Fruit fly (Drosophila melanogaster) whole organism, embryonic: ENCODE data around the gene ND-B16.6.

Experiments used
- Aef1 ChIP-seq: fragments of 200-800 bp; sonication (Bioruptor generic); IDR thresholded peaks from 3 replicates; pipeline ENCODE4 v1.3.6; 2022; ENCODE audit warnings: missing biosample characterization, missing genetic modification characterization
- Antp ChIP-seq: fragments of 200-800 bp; sonication (Bioruptor generic); optimal IDR thresholded peaks from 3 replicates; lab custom pipeline; 2016; ENCODE audit warnings: missing biosample characterization, missing genetic modification characterization
- Atf6 ChIP-seq: fragments of 200-800 bp; sonication (Bioruptor generic); IDR thresholded peaks from 2 replicates; pipeline ENCODE4 v1.3.6; 2022; ENCODE audit warnings: missing biosample characterization, missing genetic modification characterization
- Blimp-1 ChIP-seq: fragments of 200-800 bp; sonication (Bioruptor generic); optimal IDR thresholded peaks from 3 replicates; lab custom pipeline; 2018; ENCODE audit warnings: missing biosample characterization, missing genetic modification characterization, mild to moderate bottlenecking, moderate library complexity, missing genetic modification reagents
- CG10267 ChIP-seq: fragments of 200-800 bp; sonication (Bioruptor generic); optimal IDR thresholded peaks from 2 replicates; lab custom pipeline; 2018; ENCODE audit warnings: missing biosample characterization, mild to moderate bottlenecking, missing genetic modification characterization, moderate library complexity
- CG10431 ChIP-seq: fragments of 200-800 bp; sonication (Bioruptor generic); optimal IDR thresholded peaks from 3 replicates; lab custom pipeline; 2018; ENCODE audit warnings: missing biosample characterization, mild to moderate bottlenecking, missing genetic modification characterization
- CG12744 ChIP-seq: fragments of 200-800 bp; sonication (Bioruptor generic); optimal IDR thresholded peaks from 2 replicates; lab custom pipeline; 2016; ENCODE audit warnings: missing biosample characterization, missing genetic modification characterization
- CG16815 ChIP-seq: fragments of 200-800 bp; sonication (Bioruptor generic); optimal IDR thresholded peaks from 3 replicates; lab custom pipeline; 2017; ENCODE audit warnings: missing biosample characterization, mild to moderate bottlenecking, missing genetic modification characterization
- CG17802 ChIP-seq: fragments of 200-800 bp; sonication (Bioruptor generic); optimal IDR thresholded peaks from 2 replicates; lab custom pipeline; 2018; ENCODE audit warnings: missing biosample characterization, mild to moderate bottlenecking, missing genetic modification characterization, moderate library complexity
- CG18476 ChIP-seq: fragments of 200-800 bp; sonication (Bioruptor generic); optimal IDR thresholded peaks from 2 replicates; lab custom pipeline; 2016; ENCODE audit warnings: missing biosample characterization, mild to moderate bottlenecking, missing genetic modification characterization
- CG31365 ChIP-seq: fragments of 200-800 bp; sonication (Bioruptor generic); optimal IDR thresholded peaks from 2 replicates; lab custom pipeline; 2018; ENCODE audit warnings: missing biosample characterization, mild to moderate bottlenecking, missing genetic modification characterization
- CG31388 ChIP-seq: fragments of 200-800 bp; sonication (Bioruptor generic); optimal IDR thresholded peaks from 2 replicates; lab custom pipeline; 2016; ENCODE audit warnings: missing biosample characterization, missing genetic modification characterization
- CG3726 ChIP-seq: fragments of 200-800 bp; sonication (Bioruptor generic); IDR thresholded peaks from 3 replicates; pipeline ENCODE4, ENCODE4 v1.3.6; 2022; ENCODE audit warnings: missing biosample characterization, missing genetic modification characterization
- CG3847 ChIP-seq: fragments of 200-800 bp; sonication (Bioruptor generic); IDR thresholded peaks from 2 replicates; pipeline ENCODE4 v1.3.6; 2022; ENCODE audit warnings: missing biosample characterization, missing genetic modification characterization
- CG6175 ChIP-seq: fragments of 200-800 bp; sonication (Bioruptor generic); IDR thresholded peaks from 3 replicates; pipeline ENCODE4 v1.3.6; 2022; ENCODE audit warnings: missing biosample characterization, missing genetic modification characterization
- CG6683 ChIP-seq: fragments of 200-800 bp; sonication (Bioruptor generic); optimal IDR thresholded peaks from 2 replicates; lab custom pipeline; 2017; ENCODE audit warnings: missing biosample characterization, mild to moderate bottlenecking, missing genetic modification characterization, missing genetic modification reagents
- CG7928 ChIP-seq: fragments of 200-800 bp; sonication (Bioruptor generic); optimal IDR thresholded peaks from 2 replicates; lab custom pipeline; 2017; ENCODE audit warnings: missing biosample characterization, mild to moderate bottlenecking, missing genetic modification characterization
- Camta ChIP-seq: fragments of 200-800 bp; sonication (Bioruptor generic); optimal IDR thresholded peaks from 2 replicates; lab custom pipeline; 2016; ENCODE audit warnings: missing biosample characterization, missing genetic modification characterization
- Dip3 ChIP-seq: fragments of 200-800 bp; sonication (Bioruptor generic); optimal IDR thresholded peaks from 3 replicates; lab custom pipeline; 2016; ENCODE audit warnings: missing biosample characterization, missing genetic modification characterization
- H2.0 ChIP-seq: fragments of 200-800 bp; sonication (Bioruptor generic); IDR thresholded peaks from 2 replicates; pipeline ENCODE4 v1.3.6; 2022; ENCODE audit warnings: missing biosample characterization, missing genetic modification characterization
- Nf-YC ChIP-seq: fragments of 200-800 bp; optimal IDR thresholded peaks from 3 replicates; lab custom pipeline; 2019; ENCODE audit warnings: missing biosample characterization, mild to moderate bottlenecking, missing genetic modification characterization, moderate library complexity
- Ravus ChIP-seq: fragments of 200-800 bp; sonication (Bioruptor generic); IDR thresholded peaks from 2 replicates; pipeline ENCODE4 v1.3.6; 2022; ENCODE audit warnings: missing biosample characterization, missing genetic modification characterization
- Rfx ChIP-seq: fragments of 200-800 bp; sonication (Bioruptor generic); IDR thresholded peaks from 2 replicates; pipeline ENCODE4 v1.3.6; 2022; ENCODE audit warnings: missing biosample characterization, missing genetic modification characterization
- Six4 ChIP-seq: fragments of 200-800 bp; sonication (Bioruptor generic); optimal IDR thresholded peaks from 2 replicates; lab custom pipeline; 2016; ENCODE audit warnings: missing biosample characterization, missing genetic modification characterization
- TFAM ChIP-seq: fragments of 200-800 bp; sonication (Bioruptor generic); optimal IDR thresholded peaks from 2 replicates; lab custom pipeline; 2017; ENCODE audit warnings: missing biosample characterization, missing genetic modification characterization, inconsistent platforms
- al ChIP-seq: fragments of 200-800 bp; sonication (Bioruptor generic); IDR thresholded peaks from 2 replicates; pipeline ENCODE4 v1.3.6; 2022; ENCODE audit warnings: missing biosample characterization, missing genetic modification characterization
- chn ChIP-seq: fragments of 200-800 bp; sonication (Bioruptor generic); optimal IDR thresholded peaks from 2 replicates; lab custom pipeline; 2016; ENCODE audit warnings: missing biosample characterization, missing genetic modification characterization
- crc ChIP-seq: fragments of 200-800 bp; sonication (Bioruptor generic); optimal IDR thresholded peaks from 2 replicates; lab custom pipeline; 2016; ENCODE audit warnings: missing biosample characterization, missing genetic modification characterization
- croc ChIP-seq: fragments of 200-800 bp; sonication (Bioruptor generic); conservative IDR thresholded peaks from 3 replicates; pipeline ENCODE4 v1.3.6; 2022; ENCODE audit warnings: missing biosample characterization, missing genetic modification characterization
- dmrt99B ChIP-seq: fragments of 200-800 bp; sonication (Bioruptor generic); optimal IDR thresholded peaks from 2 replicates; lab custom pipeline; 2018; ENCODE audit warnings: missing biosample characterization, mild to moderate bottlenecking, missing genetic modification characterization, moderate library complexity
- esg ChIP-seq: fragments of 200-800 bp; sonication (Bioruptor generic); conservative IDR thresholded peaks from 2 replicates; pipeline ENCODE4 v1.3.6; 2022; ENCODE audit warnings: missing biosample characterization, missing genetic modification characterization
- fd102C ChIP-seq: fragments of 200-800 bp; sonication (Bioruptor generic); optimal IDR thresholded peaks from 2 replicates; lab custom pipeline; 2018; ENCODE audit warnings: missing biosample characterization, mild to moderate bottlenecking, missing genetic modification characterization, moderate library complexity
- fru ChIP-seq: fragments of >200 bp; optimal IDR thresholded peaks from 2 replicates; lab custom pipeline; 2017
- gro ChIP-seq: fragments of 200-800 bp; sonication (Bioruptor generic); optimal IDR thresholded peaks from 2 replicates; lab custom pipeline; 2016; ENCODE audit warnings: missing biosample characterization, missing genetic modification characterization
- hbn ChIP-seq: fragments of 200-800 bp; sonication (Bioruptor generic); IDR thresholded peaks from 2 replicates; pipeline ENCODE4 v1.3.6; 2022; ENCODE audit warnings: missing biosample characterization, missing genetic modification characterization; ENCODE audit not compliant: partially characterized antibody
- her ChIP-seq: fragments of 200-800 bp; sonication (Bioruptor generic); optimal IDR thresholded peaks from 2 replicates; lab custom pipeline; 2016; ENCODE audit warnings: missing biosample characterization, missing genetic modification characterization
- mam ChIP-seq: fragments of 200-800 bp; sonication (Bioruptor generic); optimal IDR thresholded peaks from 3 replicates; lab custom pipeline; 2016; ENCODE audit warnings: missing biosample characterization, missing genetic modification characterization
- nerfin-1 ChIP-seq: fragments of 200-800 bp; sonication (Bioruptor generic); optimal IDR thresholded peaks from 3 replicates; lab custom pipeline; 2019; ENCODE audit warnings: missing biosample characterization, mild to moderate bottlenecking, missing genetic modification characterization, moderate library complexity
- nom ChIP-seq: fragments of 200-800 bp; sonication (Bioruptor generic); optimal IDR thresholded peaks from 2 replicates; lab custom pipeline; 2017; ENCODE audit warnings: missing biosample characterization, missing genetic modification characterization, mild to moderate bottlenecking, moderate library complexity, missing genetic modification reagents
- odd ChIP-seq: fragments of 200-800 bp; sonication (Bioruptor generic); optimal IDR thresholded peaks from 2 replicates; lab custom pipeline; 2017; ENCODE audit warnings: missing biosample characterization, mild to moderate bottlenecking, missing genetic modification characterization
- onecut ChIP-seq: fragments of 200-800 bp; sonication (Bioruptor generic); IDR thresholded peaks from 2 replicates; pipeline ENCODE4 v1.3.6; 2022; ENCODE audit warnings: missing biosample characterization, missing genetic modification characterization
- pan ChIP-seq, 4 experiments: fragments of >200 bp in 3 of 4; fragments of 200-800 bp in 1 of 4; sonication (Bioruptor generic) in 1 of 4; optimal IDR thresholded peaks in 3 of 4; IDR thresholded peaks in 1 of 4; 2 replicates each; pipeline versions ENCODE4 v1.3.6 to Lab custom; 2017 to 2022; ENCODE audit warnings: missing biosample characterization in 2 of 4, missing genetic modification characterization in 2 of 4, mixed read lengths in 1 of 4
- pb ChIP-seq: fragments of 200-800 bp; sonication (Bioruptor generic); optimal IDR thresholded peaks from 3 replicates; lab custom pipeline; 2016; ENCODE audit warnings: missing biosample characterization, missing genetic modification characterization
- prd ChIP-seq, 3 experiments: fragments of >200 bp in 2 of 3; fragments of 200-800 bp in 1 of 3; sonication (Bioruptor generic) in 1 of 3; optimal IDR thresholded peaks in 2 of 3; IDR thresholded peaks in 1 of 3; 2 replicates in 2 of 3; 3 replicates in 1 of 3; pipeline versions ENCODE4 v1.3.6 to Lab custom; 2017 to 2022; ENCODE audit warnings: missing biosample characterization in 1 of 3, missing genetic modification characterization in 1 of 3
- ranshi ChIP-seq: fragments of 200-800 bp; sonication (Bioruptor generic); IDR thresholded peaks from 2 replicates; pipeline ENCODE4 v1.3.6; 2022; ENCODE audit warnings: missing biosample characterization, missing genetic modification characterization
- ssp ChIP-seq: fragments of 200-800 bp; sonication (Bioruptor generic); IDR thresholded peaks from 2 replicates; pipeline ENCODE4 v1.3.6; 2022; ENCODE audit warnings: missing biosample characterization, missing genetic modification characterization
- tin ChIP-seq: fragments of 200-800 bp; sonication (Bioruptor generic); optimal IDR thresholded peaks from 3 replicates; lab custom pipeline; 2016; ENCODE audit warnings: missing biosample characterization, missing genetic modification characterization
- tll ChIP-seq, 2 experiments: fragments of 200-800 bp in 1 of 2; fragments of >200 bp in 1 of 2; sonication (Bioruptor generic) in 1 of 2; optimal IDR thresholded peaks; 2 replicates each; lab custom pipeline; 2017 to 2019; ENCODE audit warnings: missing biosample characterization in 2 of 2, missing genetic modification characterization in 2 of 2, mild to moderate bottlenecking in 1 of 2, moderate library complexity in 1 of 2
- zf30C ChIP-seq: fragments of 200-800 bp; sonication (Bioruptor generic); optimal IDR thresholded peaks from 3 replicates; lab custom pipeline; 2018; ENCODE audit warnings: missing biosample characterization, mild to moderate bottlenecking, missing genetic modification characterization

Gene ND-B16.6

DNA sequence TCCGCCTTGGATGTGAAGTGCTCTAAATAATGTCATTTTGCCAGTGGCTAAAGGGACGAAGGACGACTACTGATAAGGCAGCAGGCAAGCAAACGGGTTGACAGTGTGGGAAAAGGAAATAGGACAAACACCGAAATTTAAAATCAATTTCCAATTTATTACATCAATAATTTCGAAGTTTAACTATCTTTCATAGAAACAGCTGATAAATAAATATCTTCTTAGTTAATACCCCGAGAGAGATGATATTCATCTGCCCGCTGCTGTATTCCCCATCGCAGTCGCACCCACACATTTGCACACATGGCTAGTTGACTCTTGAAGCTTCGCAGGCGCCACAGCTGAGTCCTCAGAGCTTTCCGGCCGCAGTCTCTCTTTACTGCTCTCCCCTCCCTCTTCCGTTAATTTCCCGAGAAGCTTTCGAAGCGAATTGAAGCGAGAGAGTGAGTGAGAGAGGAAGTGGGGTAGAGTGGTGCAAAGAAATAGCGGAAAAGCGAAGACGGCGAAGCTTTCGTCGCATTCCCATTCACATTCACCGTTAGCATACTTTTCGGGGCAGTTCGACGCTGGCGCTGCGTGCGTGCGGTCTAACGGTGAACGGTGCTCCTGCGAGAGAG is 33.2 kb downstream of the ND-B16.6 start (continued):
- TF ChIP-seq onecut (peak; percentile 55), prd (optimal IDR thresholded peaks at IDR 0.05; lab: Kevin White, UChicago) (no peak), prd (GFP tag; IDR thresholded peaks at IDR 0.05; lab: Robert Waterston, UW) (peak; percentile 75), Six4 (GFP tag; lab: Kevin White, UChicago) (peak; percentile 28), Antp (GFP tag; lab: Kevin White, UChicago) (peak; percentile 5), CG18476 (GFP tag; lab: Kevin White, UChicago) (peak; percentile 35), CG12744 (GFP tag; lab: Kevin White, UChicago) (peak; percentile 21), zf30C (GFP tag; lab: Kevin White, UChicago) (no peak), tll (GFP tag; optimal IDR thresholded peaks at IDR 0.05; lab: Kevin White, UChicago) (no peak), ranshi (GFP tag; lab: Robert Waterston, UW) (peak; percentile 70), Camta (GFP tag; lab: Kevin White, UChicago) (no peak), Rfx (GFP tag; lab: Robert Waterston, UW) (peak; percentile 82), CG3726 (no peak), fd102C (GFP tag; lab: Kevin White, UChicago) (no peak), chn (GFP tag; lab: Kevin White, UChicago) (peak; percentile 42), Atf6 (GFP tag; lab: Robert Waterston, UW) (peak; percentile 83), CG17802 (tag; lab: Kevin White, UChicago) (no peak), CG3847 (GFP tag; lab: Robert Waterston, UW) (peak; percentile 67; the same call in 1 of the 2 replicates), crc (GFP tag; lab: Kevin White, UChicago) (no peak), pan (optimal IDR thresholded peaks at IDR 0.05; lab: Kevin White, UChicago) (no peak), pan (GFP tag; optimal IDR thresholded peaks at IDR 0.05 in 1 of 2, IDR thresholded peaks at IDR 0.05 in 1 of 2) (peak in 1 of 2 experiments; percentile 81), hbn (no peak), CG6683 (GFP tag; lab: Kevin White, UChicago) (peak; percentile 57), croc (0 out of 3 replicates have a peak, but pooled peaks have one; percentile 23), ssp (GFP tag; lab: Robert Waterston, UW) (peak; percentile 41; the same call in 1 of the 2 replicates), CG31365 (no peak), Ravus (GFP tag; lab: Robert Waterston, UW) (peak; percentile 3; the same call in 1 of the 2 replicates), Blimp-1 (peak; percentile 54), nom (GFP tag; lab: Kevin White, UChicago) (no peak), CG16815 (GFP tag; lab: Kevin White, UChicago) (no peak), CG10267 (tag; lab: Kevin White, UChicago) (peak; percentile 19), CG6175 (GFP tag; lab: Robert Waterston, UW) (peak; percentile 44; the same call in 1 of the 3 replicates), mam (GFP tag; lab: Kevin White, UChicago) (peak; percentile 31), fru (no peak), odd (peak; percentile 49), CG7928 (peak; percentile 7), tin (GFP tag; lab: Kevin White, UChicago) (peak; percentile 42), her (peak; percentile 21), TFAM (GFP tag; lab: Kevin White, UChicago) (no peak), esg (GFP tag; lab: Robert Waterston, UW) (peak; percentile 62), Nf-YC (tag; lab: Kevin White, UChicago) (peak; percentile 39), gro (GFP tag; lab: Kevin White, UChicago) (peak; percentile 65), dmrt99B (tag; lab: Kevin White, UChicago) (peak; percentile 73), pb (GFP tag; lab: Kevin White, UChicago) (peak; percentile 35), CG31388 (no peak), Dip3 (GFP tag; lab: Kevin White, UChicago) (peak; percentile 36), nerfin-1 (tag; lab: Kevin White, UChicago) (peak; percentile 57), H2.0 (GFP tag; lab: Robert Waterston, UW) (peak; percentile 33; the same call in 1 of the 2 replicates), al (GFP tag; lab: Robert Waterston, UW) (peak; percentile 48; the same call in 1 of the 2 replicates), Aef1 (GFP tag; lab: Robert Waterston, UW) (peak; percentile 62), CG10431 (GFP tag; lab: Kevin White, UChicago) (no peak)
